Worm (Caenorhabditis elegans): ENCODE measurements around the gene C53B4.2.

C53B4.2 gene

DNA sequence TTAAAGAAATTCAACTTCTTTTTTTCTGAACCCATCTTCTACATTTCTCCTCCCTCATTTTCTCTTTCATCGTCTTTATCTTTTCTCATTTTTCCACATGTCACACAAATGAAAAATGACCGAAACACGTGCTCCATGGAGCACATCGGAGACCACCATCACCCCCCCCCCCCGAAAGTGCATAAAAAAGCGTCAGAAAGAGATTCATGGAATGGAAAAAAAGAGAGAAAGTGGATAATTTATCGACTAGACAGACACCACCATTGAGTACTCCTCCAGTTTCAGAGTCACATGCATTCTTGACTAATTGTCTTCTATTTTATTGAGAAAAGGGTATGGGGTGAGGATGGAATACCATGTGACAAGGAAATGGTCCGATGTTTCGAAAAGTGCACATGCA is 18.8 kb upstream of the C53B4.2 start (continued):
- no peak for TF ChIP-seq dve-1 (tag; optimal IDR thresholded peaks at IDR 0.05; ENCODE audit: insufficient read depth)
- peak; percentile 47 for TF ChIP-seq mep-1 (tag; optimal IDR thresholded peaks at IDR 0.05)

DNA sequence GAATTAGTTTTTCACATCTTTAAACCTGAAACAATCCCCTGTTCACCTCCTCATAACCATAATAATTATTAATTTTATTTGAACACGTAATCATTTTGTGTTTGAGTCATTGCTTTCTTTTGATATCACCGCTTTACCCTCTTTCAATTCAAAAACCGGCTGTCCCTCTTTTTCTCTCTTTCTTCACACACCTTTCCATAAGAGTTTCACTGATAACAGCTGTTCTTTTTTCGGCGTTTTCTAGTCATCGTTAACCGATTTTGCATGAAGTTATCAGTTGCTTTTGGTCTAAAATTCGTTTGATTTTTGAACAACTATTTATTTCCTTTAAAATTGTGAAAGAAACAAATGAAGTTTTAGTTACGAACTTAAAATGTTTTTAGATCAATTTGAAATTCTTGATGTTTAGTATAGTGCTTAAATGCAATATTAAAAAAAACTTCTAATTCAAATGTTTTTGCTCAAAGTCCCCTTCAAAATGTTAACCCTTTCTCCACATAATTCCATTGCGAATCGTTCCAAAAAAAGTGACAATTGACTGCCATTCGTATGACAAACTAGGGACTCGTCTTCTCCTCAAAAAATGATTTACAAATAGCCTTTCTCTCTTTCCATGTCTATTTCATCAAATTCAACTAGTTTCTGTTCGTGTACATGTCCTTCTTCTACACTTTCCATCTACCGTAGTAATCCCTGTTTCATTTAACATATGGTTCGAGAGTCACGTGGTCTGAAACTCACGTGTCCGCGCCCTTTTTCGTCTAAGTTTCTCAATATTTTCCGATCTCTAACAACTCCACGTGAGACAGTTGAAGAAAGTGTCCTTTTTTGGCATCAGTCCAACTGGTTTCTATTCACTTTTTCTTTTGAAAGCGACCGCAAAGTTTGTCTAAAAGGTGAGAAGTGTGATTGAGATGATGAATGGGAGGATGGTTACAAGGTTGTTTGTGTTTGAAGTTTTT is 16.6 kb upstream of the C53B4.2 start:
- TF ChIP-seq dmd-9 (GFP tag; IDR thresholded peaks at IDR 0.05) (no peak), lin-13 (GFP tag; optimal IDR thresholded peaks at IDR 0.05) (peak; percentile 39), hlh-30 (tag; optimal IDR thresholded peaks at IDR 0.05; ENCODE audit: insufficient read depth) (peak; percentile 97), lin-29 (GFP tag; IDR thresholded peaks at IDR 0.05) (no peak), pha-4 (GFP tag; IDR thresholded peaks at IDR 0.05) (no peak), pha-4 (tag; optimal IDR thresholded peaks at IDR 0.05) (no peak), tra-1 (GFP tag; IDR thresholded peaks at IDR 0.05) (peak; percentile 96), daf-19 (GFP tag; conservative IDR thresholded peaks at IDR 0.05) (no peak), dpl-1 (GFP tag; optimal IDR thresholded peaks at IDR 0.05) (peak; percentile 9), pqm-1 (tag; optimal IDR thresholded peaks at IDR 0.05) (peak; percentile 93), zfp-2 (tag; optimal IDR thresholded peaks at IDR 0.05) (no peak), lim-7 (GFP tag; IDR thresholded peaks at IDR 0.05) (no peak), hlh-11 (tag; optimal IDR thresholded peaks at IDR 0.05) (peak; percentile 95), ceh-32 (tag; optimal IDR thresholded peaks at IDR 0.05; ENCODE audit: poor library complexity) (no peak), zip-2 (tag; optimal IDR thresholded peaks at IDR 0.05) (no peak), mxl-2 (GFP tag; conservative IDR thresholded peaks at IDR 0.05) (peak; percentile 73; the same call in 1 of the 2 replicates), mdl-1 (tag; optimal IDR thresholded peaks at IDR 0.05) (peak; percentile 73 to 97), dmd-6 (GFP tag; IDR thresholded peaks at IDR 0.05) (peak; percentile 92), unc-130 (GFP tag; optimal IDR thresholded peaks at IDR 0.05) (no peak), lin-1 (GFP tag; IDR thresholded peaks at IDR 0.05) (no peak), sdz-12 (GFP tag; optimal IDR thresholded peaks at IDR 0.05) (no peak), duxl-1 (tag; optimal IDR thresholded peaks at IDR 0.05; ENCODE audit: poor library complexity) (no peak), nhr-77 (tag; optimal IDR thresholded peaks at IDR 0.05) (peak; percentile 59), nhr-76 (tag; optimal IDR thresholded peaks at IDR 0.05) (peak; percentile 15), daf-8 (GFP tag; IDR thresholded peaks at IDR 0.05) (no peak), set-16 (GFP tag; IDR thresholded peaks at IDR 0.05) (no peak), unc-62 (GFP tag; optimal IDR thresholded peaks at IDR 0.05 in 1 of 2) (peak in 1 of 2 experiments; percentile 96), unc-62 (tag; optimal IDR thresholded peaks at IDR 0.05) (no peak), ctbp-1 (GFP tag; IDR thresholded peaks at IDR 0.05) (peak; percentile 49), lin-39 (tag; optimal IDR thresholded peaks at IDR 0.05) (no peak), skn-1 (tag; optimal IDR thresholded peaks at IDR 0.05) (no peak), ceh-20 (GFP tag; IDR thresholded peaks at IDR 0.05) (peak; percentile 84), spr-3 (GFP tag; optimal IDR thresholded peaks at IDR 0.05) (no peak), nhr-10 (tag; optimal IDR thresholded peaks at IDR 0.05) (no peak), ZK337.2 (GFP tag; IDR thresholded peaks at IDR 0.05) (no peak), saeg-2 (GFP tag; IDR thresholded peaks at IDR 0.05) (no peak), nhr-11 (tag; optimal IDR thresholded peaks at IDR 0.05) (no peak), Y48G9A.11 (GFP tag; IDR thresholded peaks at IDR 0.05) (no peak), ztf-7 (tag; optimal IDR thresholded peaks at IDR 0.05) (no peak), daf-12 (tag; optimal IDR thresholded peaks at IDR 0.05) (no peak), ceh-82 (tag; optimal IDR thresholded peaks at IDR 0.05) (no peak), madf-5 (GFP tag; IDR thresholded peaks at IDR 0.05) (no peak), php-3 (GFP tag; IDR thresholded peaks at IDR 0.05) (no peak), nhr-102 (tag; optimal IDR thresholded peaks at IDR 0.05) (peak; percentile 40), mxl-3 (GFP tag; optimal IDR thresholded peaks at IDR 0.05) (peak; percentile 89), mep-1 (tag; optimal IDR thresholded peaks at IDR 0.05) (peak; percentile 73), hmg-1.1 (GFP tag; IDR thresholded peaks at IDR 0.05) (peak; percentile 45; the same call in 1 of the 2 replicates)
